Worm (Caenorhabditis elegans) whole organism, L4/young adult: ENCODE measurements around the gene cest-25.

Experiments used
- W03F9.2 ChIP-seq: fragments of 150-350 bp; optimal IDR thresholded peaks from 2 replicates; lab custom pipeline; 2014; ENCODE audit warnings: missing biosample characterization, missing genetic modification characterization
- dao-5 ChIP-seq: sonication (generic microtip); optimal IDR thresholded peaks from 2 replicates; lab custom pipeline; 2016; ENCODE audit warnings: missing genotype, missing genetic modification characterization, moderate library complexity, missing compliant biosample characterization

DNA sequence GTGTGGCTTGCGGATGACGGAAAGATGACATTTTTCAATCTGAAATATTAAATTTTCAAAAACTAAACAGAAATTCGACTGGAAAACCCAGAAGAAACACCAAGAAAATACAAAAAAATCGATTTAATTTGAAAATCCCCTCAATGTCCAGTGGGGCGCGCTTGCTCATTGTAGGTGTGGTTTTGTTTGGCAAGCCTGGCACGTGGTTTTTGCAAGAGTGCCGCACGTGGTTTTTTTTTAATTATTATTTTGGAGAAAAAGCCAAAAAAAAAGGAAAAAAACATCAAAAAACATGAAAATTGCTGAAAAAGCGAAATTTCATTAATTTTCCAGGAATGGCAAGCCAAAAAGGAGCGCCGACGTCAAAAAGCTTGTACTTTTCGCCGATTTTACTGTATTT is 29.3 kb upstream of the cest-25 start, which contains the start of gene swsn-3:
- TF ChIP-seq W03F9.2 (peak; percentile 85), dao-5 (tag; lab: Kevin White, UChicago) (peak; percentile 9)
